Worm (Caenorhabditis elegans): ENCODE data around the gene T16G12.13.
A peak's percentile ranks its signal among the peaks of the same experiment; 100 is the strongest.

T16G12.13 gene

ce11 chrIII:10060573-10060972, at the start of gene T16G12.13:
Gene T16G12.13 (plus strand): TSS chrIII:10060865.
- no peak for TF ChIP-seq B0019.2 (GFP tag; conservative IDR thresholded peaks at IDR 0.05)
- peak; percentile 91 for TF ChIP-seq aptf-2 (GFP tag; conservative IDR thresholded peaks at IDR 0.05)
- TF ChIP-seq madf-6 (GFP tag; IDR thresholded peaks at IDR 0.05): peak; percentile 37; the same call in 1 of the 2 replicates
- no peak for TF ChIP-seq egrh-3 (GFP tag; IDR thresholded peaks at IDR 0.05)
- TF ChIP-seq efl-1 (GFP tag; optimal IDR thresholded peaks at IDR 0.05): peak; percentile 31

ce11 chrIII:10012136-10012535, 48.5 kb upstream of the T16G12.13 start, which contains the start of gene C05B5.16:
Gene C05B5.16 (plus strand): TSS chrIII:10012436.
- no peak for TF ChIP-seq ekl-4 (GFP tag; IDR thresholded peaks at IDR 0.05)
- no peak for TF ChIP-seq madf-6 (GFP tag; IDR thresholded peaks at IDR 0.05)
- TF ChIP-seq aptf-3 (GFP tag; IDR thresholded peaks at IDR 0.05): no peak
- no peak for TF ChIP-seq lin-54 (GFP tag; optimal IDR thresholded peaks at IDR 0.05)
- TF ChIP-seq sdz-38 (tag; optimal IDR thresholded peaks at IDR 0.05): no peak
- TF ChIP-seq unc-130 (GFP tag; optimal IDR thresholded peaks at IDR 0.05): no peak

- no peak for TF ChIP-seq ceh-100 (GFP tag; IDR thresholded peaks at IDR 0.05)
- no peak for TF ChIP-seq snpc-1.3 (tag; optimal IDR thresholded peaks at IDR 0.05; ENCODE audit: insufficient read depth)
- peak; percentile 32 for TF ChIP-seq madf-10 (tag; optimal IDR thresholded peaks at IDR 0.05)
- no peak for TF ChIP-seq efl-1 (GFP tag; optimal IDR thresholded peaks at IDR 0.05)
- no peak for TF ChIP-seq hlh-26 (GFP tag; conservative IDR thresholded peaks at IDR 0.05)
Observed at ce11 chrIII:10016413-10017051, 44.1 kb upstream of the T16G12.13 start, which contains the start of gene rgs-1. Gene rgs-1 (minus strand): TSS chrIII:10016558.

DNA sequence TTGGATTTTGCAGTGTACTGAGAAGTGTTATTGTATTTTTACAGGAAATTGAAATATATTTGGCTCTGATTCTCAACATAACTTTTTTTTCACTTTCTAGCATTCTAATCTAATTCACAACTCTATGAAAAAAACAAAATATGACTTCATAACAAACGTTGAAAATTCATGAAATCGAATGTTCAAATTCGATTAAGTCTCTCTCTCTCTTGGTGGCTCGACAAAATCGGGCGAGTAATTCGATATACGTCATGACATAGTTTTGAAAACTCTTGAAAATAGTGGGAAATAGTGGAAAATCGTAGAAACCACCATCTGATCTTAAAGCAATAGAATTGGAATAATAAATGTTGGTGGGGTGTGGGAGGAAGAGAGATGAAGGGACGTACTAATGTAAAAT, 42.7 kb upstream of the T16G12.13 start:
- TF ChIP-seq lsy-27 (tag; optimal IDR thresholded peaks at IDR 0.05; ENCODE audit: borderline replicate concordance, insufficient read depth) (no peak), let-526 (GFP tag; IDR thresholded peaks at IDR 0.05) (no peak), egrh-3 (GFP tag; IDR thresholded peaks at IDR 0.05) (no peak), snpc-3.4 (tag; optimal IDR thresholded peaks at IDR 0.05) (no peak), F49E8.2 (tag; optimal IDR thresholded peaks at IDR 0.05; ENCODE audit: insufficient read depth) (no peak), die-1 (tag; optimal IDR thresholded peaks at IDR 0.05) (no peak), somi-1 (GFP tag; optimal IDR thresholded peaks at IDR 0.05) (no peak), ztf-28 (GFP tag; IDR thresholded peaks at IDR 0.05) (no peak), snpc-4 (GFP tag; optimal IDR thresholded peaks at IDR 0.05) (no peak), snpc-4 (tag; optimal IDR thresholded peaks at IDR 0.05) (no peak), ceh-100 (GFP tag; IDR thresholded peaks at IDR 0.05) (no peak), snpc-1.3 (tag; optimal IDR thresholded peaks at IDR 0.05; ENCODE audit: insufficient read depth) (no peak), fkh-3 (tag; optimal IDR thresholded peaks at IDR 0.05) (no peak), egl-18 (GFP tag; IDR thresholded peaks at IDR 0.05) (no peak), aptf-2 (GFP tag; conservative IDR thresholded peaks at IDR 0.05) (no peak), atf-7 (tag; optimal IDR thresholded peaks at IDR 0.05) (no peak), lin-35 (GFP tag; optimal IDR thresholded peaks at IDR 0.05) (no peak), Y79H2A.3 (GFP tag; conservative IDR thresholded peaks at IDR 0.05) (no peak), D2030.7 (GFP tag; IDR thresholded peaks at IDR 0.05) (no peak)

DNA sequence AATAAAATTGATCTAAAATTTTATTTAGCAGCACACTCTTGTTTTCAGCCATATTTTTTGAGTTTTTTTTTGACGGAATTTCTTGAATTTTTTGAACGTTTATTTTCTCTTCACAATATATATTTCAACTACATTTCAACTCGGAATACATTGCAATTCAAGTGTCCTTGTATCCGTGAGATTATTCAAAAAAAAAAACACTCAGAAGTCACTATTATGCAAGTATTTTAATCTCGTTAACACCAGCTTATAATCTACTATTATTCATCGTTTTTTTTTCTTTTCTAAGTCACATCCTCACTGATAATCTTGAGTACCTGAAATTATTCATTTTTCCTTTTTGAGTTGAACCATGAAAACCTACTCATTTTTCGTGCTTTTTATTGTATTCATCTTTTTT, 37.2 kb upstream of the T16G12.13 start, which contains the start of gene ins-21:
ins-21 (plus strand) TSS at position 301 of the 400 bp plus-strand sequence.
- no peak for TF ChIP-seq xnd-1 (tag; optimal IDR thresholded peaks at IDR 0.05)
- no peak for TF ChIP-seq K11D2.4 (GFP tag; IDR thresholded peaks at IDR 0.05)
- TF ChIP-seq nhr-179 (tag; optimal IDR thresholded peaks at IDR 0.05): no peak
- no peak for TF ChIP-seq sea-2 (GFP tag; IDR thresholded peaks at IDR 0.05)
- TF ChIP-seq madf-3 (GFP tag; IDR thresholded peaks at IDR 0.05): no peak
- no peak for TF ChIP-seq nfyb-1 (GFP tag; IDR thresholded peaks at IDR 0.05)
- TF ChIP-seq nhr-90 (tag; optimal IDR thresholded peaks at IDR 0.05): no peak
- TF ChIP-seq attf-6 (GFP tag; IDR thresholded peaks at IDR 0.05): no peak
- TF ChIP-seq chd-7 (tag; optimal IDR thresholded peaks at IDR 0.05): no peak
- TF ChIP-seq atf-7 (tag; optimal IDR thresholded peaks at IDR 0.05): no peak
- no peak for TF ChIP-seq pha-4 (tag; optimal IDR thresholded peaks at IDR 0.05)
- TF ChIP-seq ccch-3 (GFP tag; optimal IDR thresholded peaks at IDR 0.05): no peak
- TF ChIP-seq F23B12.7 (tag; optimal IDR thresholded peaks at IDR 0.05; ENCODE audit: insufficient read depth): no peak
- no peak for TF ChIP-seq tbp1 (GFP tag; optimal IDR thresholded peaks at IDR 0.05)

All from whole organism, young adult.